Worm (Caenorhabditis elegans) whole organism, midembryonic: ENCODE results near the gene F39G3.5.
"Not testable (repeated sequence)": the region's sequence is repeated elsewhere in the genome, so short reads cannot be mapped to it uniquely, and the experiment has no call there.

Experiments
- cog-1 ChIP-seq: sonication (generic microtip); optimal IDR thresholded peaks from 2 replicates; lab custom pipeline; 2016; ENCODE audit warnings: missing genetic modification characterization, missing compliant biosample characterization
- flt-1 ChIP-seq: fragments of 200-800 bp; sonication (Bioruptor generic); IDR thresholded peaks from 2 replicates; pipeline ENCODE4 v1.3.6; 2022; ENCODE audit warnings: missing genetic modification characterization, missing compliant biosample characterization
- med-1 ChIP-seq: sonication (generic microtip); optimal IDR thresholded peaks from 2 replicates; lab custom pipeline; 2017; ENCODE audit warnings: missing genetic modification characterization, mild to moderate bottlenecking, missing compliant biosample characterization, antibody characterized with exemption, missing genetic modification reagents; ENCODE audit not compliant: insufficient read depth
- tab-1 ChIP-seq: fragments of 200-800 bp; sonication (Bioruptor generic); IDR thresholded peaks from 2 replicates; pipeline ENCODE4 v1.3.6; 2022; ENCODE audit warnings: missing genetic modification characterization, missing compliant biosample characterization
- ztf-23 ChIP-seq: fragments of 200-800 bp; sonication (Bioruptor generic); IDR thresholded peaks from 2 replicates; pipeline ENCODE4 v1.3.6; 2022; ENCODE audit warnings: missing genetic modification reagents, missing genetic modification characterization, missing compliant biosample characterization

ce11 chrV:4760674-4761073 lies 38.3 kb downstream of the F39G3.5 start, which contains the start of gene bgnt-1.4:
- TF ChIP-seq med-1 (GFP tag; lab: Kevin White, UChicago); ztf-23 (GFP tag; lab: Robert Waterston, UW); flt-1 (GFP tag; lab: Robert Waterston, UW); tab-1; cog-1 (tag; lab: Kevin White, UChicago): not testable (repeated sequence)
